Worm (Caenorhabditis elegans) whole organism, late embryonic: ENCODE data around the gene M05D6.8.

Experiments
- K09A11.1 ChIP-seq: sonication (generic microtip); optimal IDR thresholded peaks from 2 replicates; lab custom pipeline; 2017; ENCODE audit warnings: antibody characterized with exemption, mild to moderate bottlenecking, missing genetic modification characterization, missing compliant biosample characterization; ENCODE audit not compliant: insufficient read depth
- Y22D7AL.16 ChIP-seq: sonication (generic microtip); optimal IDR thresholded peaks from 2 replicates; lab custom pipeline; 2016; ENCODE audit warnings: missing genetic modification characterization, missing compliant biosample characterization
- ceh-19 ChIP-seq: fragments of 200-800 bp; sonication (Bioruptor generic); optimal IDR thresholded peaks from 2 replicates; lab custom pipeline; 2018; ENCODE audit warnings: mild to moderate bottlenecking, missing genetic modification characterization, missing compliant biosample characterization
- che-1 ChIP-seq: sonication (generic microtip); optimal IDR thresholded peaks from 2 replicates; lab custom pipeline; 2016; ENCODE audit warnings: mild to moderate bottlenecking, missing genetic modification characterization, missing compliant biosample characterization
- dmd-4 ChIP-seq: sonication (generic microtip); optimal IDR thresholded peaks from 2 replicates; lab custom pipeline; 2016; ENCODE audit warnings: borderline replicate concordance, missing genetic modification characterization, missing compliant biosample characterization
- fax-1 ChIP-seq: sonication (generic microtip); optimal IDR thresholded peaks from 2 replicates; lab custom pipeline; 2016; ENCODE audit warnings: missing genotype, missing genetic modification characterization, missing compliant biosample characterization
- fkh-10 ChIP-seq: fragments of 150-350 bp; optimal IDR thresholded peaks from 2 replicates; lab custom pipeline; 2014; ENCODE audit warnings: missing biosample characterization, missing genetic modification reagents, missing genetic modification characterization
- odd-2 ChIP-seq: sonication (generic microtip); optimal IDR thresholded peaks from 2 replicates; lab custom pipeline; 2017; ENCODE audit warnings: antibody characterized with exemption, mild to moderate bottlenecking, missing genetic modification characterization, missing compliant biosample characterization
- pros-1 ChIP-seq: fragments of 150-350 bp; optimal IDR thresholded peaks from 2 replicates; lab custom pipeline; 2014; ENCODE audit warnings: missing biosample characterization, missing genetic modification reagents, missing genetic modification characterization
- tbx-2 ChIP-seq: sonication (generic microtip); optimal IDR thresholded peaks from 2 replicates; lab custom pipeline; 2016; ENCODE audit warnings: missing genetic modification characterization, missing compliant biosample characterization
- tbx-7 ChIP-seq: sonication (generic microtip); optimal IDR thresholded peaks from 2 replicates; lab custom pipeline; 2016; ENCODE audit warnings: missing genotype, missing genetic modification characterization, missing compliant biosample characterization

- TF ChIP-seq pros-1 (tag; lab: Kevin White, UChicago): no peak
- no peak for TF ChIP-seq fax-1 (tag; lab: Kevin White, UChicago)
- no peak for TF ChIP-seq Y22D7AL.16 (tag; lab: Kevin White, UChicago)
- TF ChIP-seq K09A11.1 (tag; lab: Kevin White, UChicago): no peak
- no peak for TF ChIP-seq tbx-7 (tag; lab: Kevin White, UChicago)
- no peak for TF ChIP-seq ceh-19 (GFP tag; lab: Kevin White, UChicago)
- TF ChIP-seq che-1 (tag; lab: Kevin White, UChicago): no peak
- no peak for TF ChIP-seq odd-2 (tag; lab: Kevin White, UChicago)
- TF ChIP-seq dmd-4 (tag; lab: Kevin White, UChicago): no peak
- TF ChIP-seq fkh-10 (GFP tag; lab: Kevin White, UChicago): no peak
- no peak for TF ChIP-seq tbx-2
Observed at ce11 chrII:8440097-8440496, 30.9 kb downstream of the M05D6.8 start.
